Worm (Caenorhabditis elegans) whole organism, L4 larva: ENCODE results near the gene C03B1.4.

ENCODE experiments used
- D1046.2 ChIP-seq: fragments of 200-800 bp; sonication (Bioruptor generic); IDR thresholded peaks from 2 replicates; pipeline ENCODE4 v1.3.6; 2022; ENCODE audit warnings: missing genetic modification characterization, missing compliant biosample characterization
- F26F4.8 ChIP-seq: fragments of 200-800 bp; sonication (Bioruptor generic); conservative IDR thresholded peaks from 2 replicates; pipeline ENCODE4 v1.3.6; 2022; ENCODE audit warnings: missing genetic modification characterization, missing compliant biosample characterization
- F44E2.7 ChIP-seq: fragments of 200-800 bp; sonication (Bioruptor generic); IDR thresholded peaks from 2 replicates; pipeline ENCODE4 v2.1.2; 2022; ENCODE audit warnings: missing genetic modification characterization, missing compliant biosample characterization
- F49E8.2 ChIP-seq: sonication (generic microtip); optimal IDR thresholded peaks from 2 replicates; lab custom pipeline; 2016; ENCODE audit warnings: missing compliant biosample characterization, mild to moderate bottlenecking, missing genetic modification characterization, borderline replicate concordance
- T20F7.1 ChIP-seq: fragments of 200-800 bp; sonication (Bioruptor generic); optimal IDR thresholded peaks from 2 replicates; lab custom pipeline; 2018; ENCODE audit warnings: mild to moderate bottlenecking, missing genetic modification characterization, missing compliant biosample characterization
- aha-1 ChIP-seq: fragments of 150-350 bp; peaks from one replicate; lab custom pipeline; 2014; ENCODE audit warnings: missing biosample characterization, missing genetic modification characterization
- ceh-20 ChIP-seq: fragments of 200-800 bp; sonication (Bioruptor generic); IDR thresholded peaks from 2 replicates; pipeline ENCODE4 v1.3.6; 2022; ENCODE audit warnings: missing genetic modification reagents, missing genetic modification characterization, missing compliant biosample characterization
- ceh-28 ChIP-seq: fragments of 150-350 bp; optimal IDR thresholded peaks from 2 replicates; lab custom pipeline; 2014; ENCODE audit warnings: missing biosample characterization, missing genetic modification reagents, missing genetic modification characterization
- ceh-32 ChIP-seq: sonication (generic microtip); optimal IDR thresholded peaks from 2 replicates; lab custom pipeline; 2016; ENCODE audit warnings: mild to moderate bottlenecking, missing genetic modification characterization, missing compliant biosample characterization; ENCODE audit not compliant: poor library complexity
- ceh-82 ChIP-seq: sonication (generic microtip); optimal IDR thresholded peaks from 2 replicates; lab custom pipeline; 2017; ENCODE audit warnings: missing biosample characterization, missing genetic modification characterization
- cey-2 ChIP-seq: sonication (generic microtip); optimal IDR thresholded peaks from 3 replicates; lab custom pipeline; 2017; ENCODE audit warnings: missing genetic modification characterization, mild to moderate bottlenecking, missing compliant biosample characterization, antibody characterized with exemption, borderline replicate concordance; ENCODE audit not compliant: insufficient read depth
- ctbp-1 ChIP-seq: fragments of 200-800 bp; sonication (Bioruptor generic); IDR thresholded peaks from 2 replicates; pipeline ENCODE4 v1.3.6; 2022; ENCODE audit warnings: missing genetic modification reagents, missing genetic modification characterization, missing compliant biosample characterization
- daf-12 ChIP-seq: fragments of 150-350 bp; optimal IDR thresholded peaks from 2 replicates; lab custom pipeline; 2014; ENCODE audit warnings: missing biosample characterization, missing genetic modification reagents, missing genetic modification characterization
- daf-16 ChIP-seq, 3 experiments: sonication (generic microtip); optimal IDR thresholded peaks; 2 replicates each; lab custom pipeline; 2016 to 2017; ENCODE audit warnings: missing genetic modification characterization in 3 of 3, missing genetic modification reagents in 3 of 3, mild to moderate bottlenecking in 2 of 3, missing compliant biosample characterization in 2 of 3, missing biosample characterization in 1 of 3, moderate library complexity in 1 of 3
- daf-8 ChIP-seq: fragments of 200-800 bp; sonication (Bioruptor generic); IDR thresholded peaks from 2 replicates; pipeline ENCODE4 v1.3.6; 2022; ENCODE audit warnings: missing genetic modification characterization, missing compliant biosample characterization
- dmd-6 ChIP-seq: fragments of 200-800 bp; sonication (Bioruptor generic); IDR thresholded peaks from 2 replicates; pipeline ENCODE4 v1.3.6; 2022; ENCODE audit warnings: missing genetic modification reagents, missing genetic modification characterization, missing compliant biosample characterization
- duxl-1 ChIP-seq: sonication (generic microtip); optimal IDR thresholded peaks from 2 replicates; lab custom pipeline; 2016; ENCODE audit warnings: mild to moderate bottlenecking, missing genetic modification characterization, moderate library complexity, missing compliant biosample characterization; ENCODE audit not compliant: poor library complexity
- dve-1 ChIP-seq: sonication (generic microtip); optimal IDR thresholded peaks from 2 replicates; lab custom pipeline; 2017; ENCODE audit warnings: antibody characterized with exemption, mild to moderate bottlenecking, missing genetic modification characterization, missing compliant biosample characterization; ENCODE audit not compliant: insufficient read depth
- egl-27 ChIP-seq: sonication (generic microtip); optimal IDR thresholded peaks from 3 replicates; lab custom pipeline; 2017; ENCODE audit warnings: missing biosample characterization, missing genetic modification reagents, missing genetic modification characterization
- hlh-11 ChIP-seq: fragments of 200-800 bp; sonication (Bioruptor generic); optimal IDR thresholded peaks from 2 replicates; lab custom pipeline; 2018; ENCODE audit warnings: mild to moderate bottlenecking, missing genetic modification characterization, missing compliant biosample characterization
- lim-7 ChIP-seq: fragments of 200-800 bp; sonication (Bioruptor generic); IDR thresholded peaks from 2 replicates; pipeline ENCODE4 v1.3.6; 2022; ENCODE audit warnings: missing genetic modification characterization, missing compliant biosample characterization
- lsy-2 ChIP-seq, 2 experiments: fragments of 150-350 bp in 1 of 2; sonication (generic microtip) in 1 of 2; optimal IDR thresholded peaks; 2 replicates each; lab custom pipeline; 2014 to 2017; ENCODE audit warnings: missing biosample characterization in 2 of 2, missing genetic modification characterization in 2 of 2
- mdl-1 ChIP-seq, 2 experiments: fragments of 150-350 bp in 1 of 2; sonication (generic microtip) in 1 of 2; optimal IDR thresholded peaks; 2 replicates each; lab custom pipeline; 2014 to 2017; ENCODE audit warnings: missing biosample characterization in 2 of 2, missing genetic modification characterization in 2 of 2
- mdt-29 ChIP-seq: fragments of 200-800 bp; sonication (Bioruptor generic); IDR thresholded peaks from 2 replicates; pipeline ENCODE4 v1.3.6; 2022; ENCODE audit warnings: missing genetic modification reagents, missing genetic modification characterization, missing compliant biosample characterization
- mxl-3 ChIP-seq: fragments of 200-800 bp; sonication (Bioruptor generic); optimal IDR thresholded peaks from 2 replicates; lab custom pipeline; 2018; ENCODE audit warnings: mild to moderate bottlenecking, missing genetic modification characterization, missing compliant biosample characterization
- nhr-11 ChIP-seq: fragments of 150-350 bp; optimal IDR thresholded peaks from 2 replicates; lab custom pipeline; 2014; ENCODE audit warnings: missing biosample characterization, missing genetic modification characterization
- nhr-111 ChIP-seq: fragments of 200-800 bp; sonication (Bioruptor generic); optimal IDR thresholded peaks from 2 replicates; lab custom pipeline; 2018; ENCODE audit warnings: mild to moderate bottlenecking, missing genetic modification characterization, missing compliant biosample characterization
- nhr-28 ChIP-seq: fragments of 150-350 bp; optimal IDR thresholded peaks from 2 replicates; lab custom pipeline; 2014; ENCODE audit warnings: missing biosample characterization, missing genetic modification characterization
- nhr-77 ChIP-seq: fragments of 150-350 bp; optimal IDR thresholded peaks from 2 replicates; lab custom pipeline; 2014; ENCODE audit warnings: missing biosample characterization, missing genetic modification characterization
- pqm-1 ChIP-seq: sonication (generic microtip); optimal IDR thresholded peaks from 2 replicates; lab custom pipeline; 2017; ENCODE audit warnings: missing biosample characterization, missing genetic modification characterization
- rbr-2 ChIP-seq: sonication (generic microtip); optimal IDR thresholded peaks from 2 replicates; lab custom pipeline; 2016; ENCODE audit warnings: missing genotype, missing genetic modification characterization, missing compliant biosample characterization
- saeg-2 ChIP-seq: fragments of 200-800 bp; sonication (Bioruptor generic); IDR thresholded peaks from 2 replicates; pipeline ENCODE4 v1.3.6; 2022; ENCODE audit warnings: missing genetic modification reagents, missing genetic modification characterization, missing compliant biosample characterization
- sdz-12 ChIP-seq: fragments of 200-800 bp; sonication (Bioruptor generic); optimal IDR thresholded peaks from 2 replicates; lab custom pipeline; 2018; ENCODE audit warnings: mild to moderate bottlenecking, missing genetic modification characterization, missing compliant biosample characterization
- set-16 ChIP-seq: fragments of 200-800 bp; sonication (Bioruptor generic); IDR thresholded peaks from 2 replicates; pipeline ENCODE4 v1.3.6; 2022; ENCODE audit warnings: missing genetic modification reagents, missing genetic modification characterization, missing compliant biosample characterization
- snpc-4 ChIP-seq: fragments of 150-350 bp; optimal IDR thresholded peaks from 2 replicates; lab custom pipeline; 2014; ENCODE audit warnings: missing biosample characterization, missing genetic modification characterization
- spr-3 ChIP-seq: fragments of 200-800 bp; sonication (Bioruptor generic); optimal IDR thresholded peaks from 2 replicates; lab custom pipeline; 2018; ENCODE audit warnings: mild to moderate bottlenecking, missing genetic modification characterization, missing compliant biosample characterization
- unc-39 ChIP-seq: sonication (generic microtip); optimal IDR thresholded peaks from 2 replicates; lab custom pipeline; 2017; ENCODE audit warnings: missing biosample characterization, missing genetic modification characterization
- zfp-3 ChIP-seq: fragments of 200-800 bp; sonication (Bioruptor generic); conservative IDR thresholded peaks from 2 replicates; pipeline ENCODE4 v1.3.6; 2022; ENCODE audit warnings: missing genetic modification reagents, missing genetic modification characterization, missing compliant biosample characterization
- zip-11 ChIP-seq: fragments of 200-800 bp; sonication (Bioruptor generic); IDR thresholded peaks from 2 replicates; pipeline ENCODE4 v1.3.6; 2022; ENCODE audit warnings: missing genetic modification characterization, missing compliant biosample characterization
- ztf-11 ChIP-seq: fragments of 150-350 bp; optimal IDR thresholded peaks from 2 replicates; lab custom pipeline; 2014; ENCODE audit warnings: missing biosample characterization, missing genetic modification characterization

Gene C03B1.4

ce11 chrX:6405905-6406304 lies 41.6 kb downstream of the C03B1.4 start:
- TF ChIP-seq aha-1 (tag; lab: Kevin White, UChicago) (peak; percentile 91), duxl-1 (tag; lab: Kevin White, UChicago) (no peak)

ce11 chrX:6407805-6408204 lies 43.5 kb downstream of the C03B1.4 start:
- TF ChIP-seq daf-16 (GFP tag; optimal IDR thresholded peaks at IDR 0.05; lab: Kevin White, UChicago) (no peak), daf-16 (tag; optimal IDR thresholded peaks at IDR 0.05; lab: Kevin White, UChicago) (peak; percentile 33), cey-2 (tag; lab: Kevin White, UChicago) (no peak)
- TF ChIP-seq, all 104 proteins: peak for 1

- peak; percentile 76 for TF ChIP-seq pqm-1
- TF ChIP-seq saeg-2: no peak
- no peak for TF ChIP-seq ceh-32 (tag; lab: Kevin White, UChicago)
- no peak for TF ChIP-seq rbr-2 (tag; lab: Kevin White, UChicago)
- no peak for TF ChIP-seq F44E2.7 (GFP tag; lab: Robert Waterston, UW)
- TF ChIP-seq zfp-3 (GFP tag; lab: Robert Waterston, UW): no peak
- no peak for TF ChIP-seq daf-16 (GFP tag; optimal IDR thresholded peaks at IDR 0.05; lab: Kevin White, UChicago)
- TF ChIP-seq daf-16 (tag; optimal IDR thresholded peaks at IDR 0.05; lab: Kevin White, UChicago): no peak
- no peak for TF ChIP-seq daf-8
- no peak for TF ChIP-seq unc-39 (tag; lab: Kevin White, UChicago)
- TF ChIP-seq nhr-28: peak; percentile 1
- no peak for TF ChIP-seq ceh-82
- no peak for TF ChIP-seq T20F7.1
- no peak for TF ChIP-seq snpc-4
- TF ChIP-seq F49E8.2 (tag; lab: Kevin White, UChicago): no peak
- TF ChIP-seq daf-12 (tag; lab: Kevin White, UChicago): no peak
Observed at ce11 chrX:6408286-6408685, 44.0 kb downstream of the C03B1.4 start.

ce11 chrX:6408713-6409112 lies 44.4 kb downstream of the C03B1.4 start:
- TF ChIP-seq unc-39 (tag; lab: Kevin White, UChicago) (no peak), set-16 (GFP tag; lab: Robert Waterston, UW) (peak; percentile 73)

- TF ChIP-seq nhr-11 (peak; percentile 60), nhr-77 (tag; lab: Kevin White, UChicago) (no peak), hlh-11 (tag; lab: Kevin White, UChicago) (peak; percentile 74), mdt-29 (no peak), daf-16 (GFP tag; optimal IDR thresholded peaks at IDR 0.05; lab: Kevin White, UChicago) (peak in 1 of 2 experiments; percentile 93), daf-16 (tag; optimal IDR thresholded peaks at IDR 0.05; lab: Kevin White, UChicago) (no peak), zip-11 (GFP tag; lab: Robert Waterston, UW) (no peak), ctbp-1 (GFP tag; lab: Robert Waterston, UW) (peak; percentile 61; the same call in 1 of the 2 replicates), mdl-1 (tag; optimal IDR thresholded peaks at IDR 0.05; lab: Kevin White, UChicago) (peak in 1 of 2 experiments; percentile 19), dmd-6 (GFP tag; lab: Robert Waterston, UW) (peak; percentile 12; the same call in 1 of the 2 replicates), mxl-3 (peak; percentile 12)
Observed at ce11 chrX:6410177-6410765, 46.0 kb downstream of the C03B1.4 start, which contains the start of gene mup-2. Gene mup-2, minus strand, starts transcription at chrX:6410227.

ce11 chrX:6412575-6412974 lies 48.3 kb downstream of the C03B1.4 start, which contains the start of gene T22E5.1:
Gene T22E5.1, plus strand, starts transcription at chrX:6412875.
- no peak for TF ChIP-seq ceh-20 (GFP tag; lab: Robert Waterston, UW)
- TF ChIP-seq daf-8: no peak
- TF ChIP-seq ztf-11 (tag; lab: Kevin White, UChicago): no peak
- TF ChIP-seq lim-7: no peak
- TF ChIP-seq dmd-6 (GFP tag; lab: Robert Waterston, UW): no peak
- TF ChIP-seq dve-1: no peak
- no peak for TF ChIP-seq nhr-111 (GFP tag; lab: Kevin White, UChicago)
- TF ChIP-seq lsy-2 (tag; optimal IDR thresholded peaks at IDR 0.05; lab: Kevin White, UChicago): no peak
- no peak for TF ChIP-seq spr-3 (GFP tag; lab: Kevin White, UChicago)
- TF ChIP-seq F26F4.8 (GFP tag; lab: Robert Waterston, UW): no peak
- TF ChIP-seq egl-27 (tag; lab: Kevin White, UChicago): no peak
- no peak for TF ChIP-seq ceh-28 (tag; lab: Kevin White, UChicago)
- TF ChIP-seq D1046.2: no peak
- TF ChIP-seq sdz-12 (GFP tag; lab: Kevin White, UChicago): no peak
